Worm (Caenorhabditis elegans): ENCODE data around the gene glb-28.
A peak's percentile ranks its signal among the peaks of the same experiment; 100 is the strongest.

The glb-28 gene

ce11 chrX:15342744-15343259 is 25.8 kb upstream of the glb-28 start:
- TF ChIP-seq unc-98 (GFP tag; IDR thresholded peaks at IDR 0.05) (no peak), fkh-8 (tag; optimal IDR thresholded peaks at IDR 0.05) (no peak), nhr-85 (tag) (peak; percentile 57), egl-27 (tag; optimal IDR thresholded peaks at IDR 0.05) (no peak), elt-3 (tag; optimal IDR thresholded peaks at IDR 0.05) (peak in 4 of 6 experiments; percentile 5 to 77 (median 48)), nhr-28 (tag; optimal IDR thresholded peaks at IDR 0.05) (no peak), pax-3 (tag; optimal IDR thresholded peaks at IDR 0.05) (no peak), fos-1 (tag; optimal IDR thresholded peaks at IDR 0.05) (no peak), nhr-19 (GFP tag; conservative IDR thresholded peaks at IDR 0.05) (peak; percentile 14), nhr-237 (tag; optimal IDR thresholded peaks at IDR 0.05) (no peak), blmp-1 (tag; optimal IDR thresholded peaks at IDR 0.05) (no peak), efl-1 (optimal IDR thresholded peaks at IDR 0.05) (no peak), efl-1 (GFP tag; optimal IDR thresholded peaks at IDR 0.05 in 1 of 2) (no peak), mep-1 (tag; optimal IDR thresholded peaks at IDR 0.05) (peak; percentile 4)

- TF ChIP-seq unc-98 (GFP tag; IDR thresholded peaks at IDR 0.05) (no peak), egl-27 (tag; optimal IDR thresholded peaks at IDR 0.05) (no peak), nhr-19 (GFP tag; conservative IDR thresholded peaks at IDR 0.05) (no peak), zip-4 (GFP tag; optimal IDR thresholded peaks at IDR 0.05) (no peak), nhr-237 (tag; optimal IDR thresholded peaks at IDR 0.05) (no peak), zag-1 (tag; optimal IDR thresholded peaks at IDR 0.05) (no peak), pqm-1 (tag; optimal IDR thresholded peaks at IDR 0.05) (no peak), rnt-1 (tag; optimal IDR thresholded peaks at IDR 0.05) (peak; percentile 21), fkh-8 (tag; optimal IDR thresholded peaks at IDR 0.05) (peak; percentile 32), pax-3 (tag; optimal IDR thresholded peaks at IDR 0.05) (no peak), sptf-1 (tag; optimal IDR thresholded peaks at IDR 0.05) (no peak), fkh-4 (tag; optimal IDR thresholded peaks at IDR 0.05; ENCODE audit: borderline replicate concordance) (no peak), mef-2 (tag; optimal IDR thresholded peaks at IDR 0.05) (no peak), tlp-1 (tag; optimal IDR thresholded peaks at IDR 0.05) (no peak), nhr-47 (tag; optimal IDR thresholded peaks at IDR 0.05) (peak; percentile 55), C34B4.2 (tag; optimal IDR thresholded peaks at IDR 0.05) (no peak), lin-14 (GFP tag; optimal IDR thresholded peaks at IDR 0.05) (peak; percentile 90), fos-1 (tag; optimal IDR thresholded peaks at IDR 0.05) (no peak), ceh-88 (GFP tag; IDR thresholded peaks at IDR 0.05) (no peak), swsn-7 (tag; optimal IDR thresholded peaks at IDR 0.05) (peak; percentile 13), dsc-1 (tag; optimal IDR thresholded peaks at IDR 0.05) (no peak), C16A3.4 (tag; optimal IDR thresholded peaks at IDR 0.05) (no peak), ets-5 (GFP tag; IDR thresholded peaks at IDR 0.05) (no peak), jun-1 (tag; optimal IDR thresholded peaks at IDR 0.05) (no peak), ztf-4 (tag; optimal IDR thresholded peaks at IDR 0.05) (no peak), unc-30 (tag; optimal IDR thresholded peaks at IDR 0.05) (no peak), hlh-4 (tag; optimal IDR thresholded peaks at IDR 0.05) (no peak), mep-1 (tag; optimal IDR thresholded peaks at IDR 0.05) (no peak), aha-1 (tag; optimal IDR thresholded peaks at IDR 0.05) (no peak), blmp-1 (tag; optimal IDR thresholded peaks at IDR 0.05) (no peak), nhr-71 (tag; optimal IDR thresholded peaks at IDR 0.05) (peak; percentile 55), ceh-63 (GFP tag; optimal IDR thresholded peaks at IDR 0.05) (no peak), tbx-2 (tag; optimal IDR thresholded peaks at IDR 0.05) (no peak), lsy-2 (tag; optimal IDR thresholded peaks at IDR 0.05) (peak in 1 of 2 experiments; percentile 16), ceh-90 (tag; optimal IDR thresholded peaks at IDR 0.05) (no peak), nhr-85 (tag) (no peak), egl-13 (tag; optimal IDR thresholded peaks at IDR 0.05) (peak; percentile 12), vab-15 (tag; optimal IDR thresholded peaks at IDR 0.05) (no peak), lin-15B (tag; optimal IDR thresholded peaks at IDR 0.05) (no peak), unc-86 (tag; optimal IDR thresholded peaks at IDR 0.05) (peak; percentile 45), lin-35 (GFP tag; optimal IDR thresholded peaks at IDR 0.05) (peak in 1 of 2 experiments; percentile 25), efl-1 (optimal IDR thresholded peaks at IDR 0.05) (no peak), efl-1 (GFP tag; optimal IDR thresholded peaks at IDR 0.05 in 1 of 2) (peak in 1 of 2 experiments; percentile 34), sup-37 (GFP tag; optimal IDR thresholded peaks at IDR 0.05) (no peak), ceh-8 (GFP tag; optimal IDR thresholded peaks at IDR 0.05) (no peak), nhr-11 (tag; optimal IDR thresholded peaks at IDR 0.05) (no peak), fkh-10 (GFP tag; optimal IDR thresholded peaks at IDR 0.05) (peak; percentile 93), F16B12.6 (tag; optimal IDR thresholded peaks at IDR 0.05) (no peak)
Measured at ce11 chrX:15342092-15342491, 25.0 kb upstream of the glb-28 start.
